ENCODE assay signal across 1 fruit fly cellular context in the genomic region with DNA sequence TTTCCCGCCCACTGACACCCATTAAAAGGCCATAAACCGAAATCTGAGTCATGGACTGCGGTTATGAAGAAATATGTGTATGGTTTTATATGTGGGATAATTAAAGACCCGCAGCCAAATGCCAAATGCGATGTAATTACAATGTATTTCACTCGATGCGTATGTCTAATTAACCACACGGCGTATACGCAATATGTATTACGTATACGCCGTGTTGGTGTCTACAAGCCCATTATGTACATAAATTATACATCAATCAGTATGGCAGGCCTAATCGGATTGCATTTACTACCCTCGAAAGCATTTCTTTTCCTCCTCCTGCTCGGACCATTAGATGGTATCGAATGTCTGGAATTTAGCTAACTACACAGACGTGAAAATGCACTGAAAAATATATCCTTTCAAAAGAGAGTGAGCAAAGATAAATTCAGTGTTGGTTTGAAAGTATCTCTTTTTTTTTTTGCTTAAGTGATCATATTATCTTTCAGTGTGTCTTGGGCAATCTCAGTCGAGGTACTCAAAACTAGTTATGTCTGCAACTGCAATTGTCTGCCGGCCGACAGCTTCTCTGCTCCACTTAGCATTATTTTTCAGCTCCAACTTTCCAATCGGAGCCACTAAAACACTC.
TF ChIP-seq lines count a peak whose summit lies in the region.

No protein-coding gene starts in this region.

TF ChIP-seq in whole organism, prepupa, 60 proteins besides CTCF, POLR2A, EP300 and RAD21 (continued from another document):
- TF ChIP-seq Gug (GFP tag; IDR thresholded peaks at IDR 0.05; lab: Robert Waterston, UW) (no peak), CG15336 (GFP tag; IDR thresholded peaks at IDR 0.05; lab: Robert Waterston, UW) (peak; percentile 75), CG16779 (tag; optimal IDR thresholded peaks at IDR 0.05; lab: Kevin White, UChicago) (no peak), OdsH (GFP tag; optimal IDR thresholded peaks at IDR 0.05; lab: Kevin White, UChicago) (peak; percentile 13), lz (GFP tag; optimal IDR thresholded peaks at IDR 0.05; lab: Kevin White, UChicago) (no peak), CG4318 (GFP tag; optimal IDR thresholded peaks at IDR 0.05; lab: Kevin White, UChicago) (peak; percentile 14), CG3032 (tag; optimal IDR thresholded peaks at IDR 0.05; lab: Kevin White, UChicago) (no peak), dac (GFP tag; optimal IDR thresholded peaks at IDR 0.05; lab: Kevin White, UChicago) (peak; percentile 2), Ets96B (tag; optimal IDR thresholded peaks at IDR 0.05; lab: Kevin White, UChicago) (no peak), net (GFP tag; optimal IDR thresholded peaks at IDR 0.05; lab: Kevin White, UChicago) (no peak), Smox (GFP tag; optimal IDR thresholded peaks at IDR 0.05; lab: Kevin White, UChicago) (no peak), CG10631 (GFP tag; optimal IDR thresholded peaks at IDR 0.05; lab: Kevin White, UChicago) (no peak), fd85E (GFP tag; optimal IDR thresholded peaks at IDR 0.05; lab: Kevin White, UChicago) (no peak), Sox14 (GFP tag; optimal IDR thresholded peaks at IDR 0.05; lab: Kevin White, UChicago) (no peak), ss (GFP tag; optimal IDR thresholded peaks at IDR 0.05; lab: Kevin White, UChicago) (no peak), CG8119 (GFP tag; IDR thresholded peaks at IDR 0.05; lab: Robert Waterston, UW) (peak; percentile 59; the same call in 1 of the 3 replicates), CG11902 (GFP tag; optimal IDR thresholded peaks at IDR 0.05; lab: Kevin White, UChicago) (no peak), CG34406 (GFP tag; optimal IDR thresholded peaks at IDR 0.05; lab: Kevin White, UChicago) (no peak), Sox102F (GFP tag; optimal IDR thresholded peaks at IDR 0.05; lab: Kevin White, UChicago) (no peak), CG6276 (GFP tag; optimal IDR thresholded peaks at IDR 0.05; lab: Kevin White, UChicago) (peak; percentile 35), Hr38 (GFP tag; optimal IDR thresholded peaks at IDR 0.05; lab: Kevin White, UChicago) (no peak)
